4 fruit fly cellular contexts compared by ENCODE assay signal in the genomic region with DNA sequence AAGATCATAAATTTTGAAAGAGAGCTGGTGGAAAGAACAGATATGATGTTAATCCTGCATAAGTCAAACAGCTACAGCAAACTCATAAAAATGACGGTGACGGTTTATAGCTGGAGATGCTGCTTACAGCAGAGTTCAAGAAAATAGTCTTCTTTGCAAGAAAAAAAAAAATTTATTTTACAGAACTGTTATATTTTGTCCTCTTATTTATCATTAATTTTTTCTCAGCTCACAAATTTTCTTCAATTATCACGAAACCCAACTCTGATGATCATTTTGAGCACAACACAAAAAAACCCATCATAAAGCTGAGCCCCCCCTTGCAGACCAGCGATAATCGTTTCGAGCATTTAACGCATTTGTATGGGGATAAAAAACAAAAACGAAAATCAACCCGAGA.
TF ChIP-seq lines count a peak whose summit lies in the region.

No protein-coding gene starts in this region.

- no peak for TF ChIP-seq CTCF in whole organism, embryonic (GFP tag; optimal IDR thresholded peaks at IDR 0.05; lab: Kevin White, UChicago)

TF ChIP-seq in whole organism, embryonic, 481 proteins besides CTCF, POLR2A, EP300 and RAD21 (continues in another document):
- TF ChIP-seq Ptx1 (GFP tag; IDR thresholded peaks at IDR 0.05; lab: Robert Waterston, UW) (peak; percentile 32; the same call in 1 of the 2 replicates), CG2875 (GFP tag; optimal IDR thresholded peaks at IDR 0.05; lab: Kevin White, UChicago) (no peak), klu (GFP tag; IDR thresholded peaks at IDR 0.05; lab: Robert Waterston, UW) (no peak), CG17328 (GFP tag; IDR thresholded peaks at IDR 0.05; lab: Robert Waterston, UW) (peak; percentile 15; the same call in 1 of the 2 replicates), CG30403 (GFP tag; optimal IDR thresholded peaks at IDR 0.05; lab: Kevin White, UChicago) (no peak), Atf6 (GFP tag; IDR thresholded peaks at IDR 0.05; lab: Robert Waterston, UW) (no peak; the same call in 1 of the 2 replicates), zen2 (GFP tag; IDR thresholded peaks at IDR 0.05; lab: Robert Waterston, UW; ENCODE audit: partially characterized antibody) (no peak), unc-4 (GFP tag; IDR thresholded peaks at IDR 0.05; lab: Robert Waterston, UW; ENCODE audit: partially characterized antibody) (no peak), oc (tag; optimal IDR thresholded peaks at IDR 0.05; lab: Kevin White, UChicago) (peak; percentile 14), fd64A (GFP tag; optimal IDR thresholded peaks at IDR 0.05; lab: Kevin White, UChicago) (no peak), dpn (GFP tag; optimal IDR thresholded peaks at IDR 0.05; lab: Kevin White, UChicago) (no peak), CG11093 (GFP tag; IDR thresholded peaks at IDR 0.05; lab: Robert Waterston, UW) (no peak), Dfd (GFP tag; optimal IDR thresholded peaks at IDR 0.05; lab: Kevin White, UChicago) (no peak), HLH3B (GFP tag; IDR thresholded peaks at IDR 0.05; lab: Robert Waterston, UW) (no peak), NfI (GFP tag; optimal IDR thresholded peaks at IDR 0.05; lab: Kevin White, UChicago) (no peak), D19B (GFP tag; optimal IDR thresholded peaks at IDR 0.05; lab: Kevin White, UChicago) (no peak), eve (GFP tag; optimal IDR thresholded peaks at IDR 0.05; lab: Kevin White, UChicago) (peak in 1 of 2 experiments; percentile 73), Camta (GFP tag; optimal IDR thresholded peaks at IDR 0.05; lab: Kevin White, UChicago) (no peak), phol (tag; optimal IDR thresholded peaks at IDR 0.05; lab: Kevin White, UChicago) (peak; percentile 5), ham (GFP tag; IDR thresholded peaks at IDR 0.05; lab: Robert Waterston, UW) (no peak), mam (GFP tag; optimal IDR thresholded peaks at IDR 0.05; lab: Kevin White, UChicago) (no peak)

TF ChIP-seq in whole organism, prepupa, 60 proteins besides CTCF, POLR2A, EP300 and RAD21 (continues in another document):
- TF ChIP-seq Gug (GFP tag; IDR thresholded peaks at IDR 0.05; lab: Robert Waterston, UW) (no peak), CG3919 (GFP tag; optimal IDR thresholded peaks at IDR 0.05; lab: Kevin White, UChicago) (peak; percentile 11), CG1621 (tag; optimal IDR thresholded peaks at IDR 0.05; lab: Kevin White, UChicago) (no peak), CG8632 (GFP tag; optimal IDR thresholded peaks at IDR 0.05; lab: Kevin White, UChicago) (peak; percentile 37), dac (GFP tag; optimal IDR thresholded peaks at IDR 0.05; lab: Kevin White, UChicago) (no peak), Lpt (GFP tag; optimal IDR thresholded peaks at IDR 0.05; lab: Kevin White, UChicago) (no peak), CG15336 (GFP tag; IDR thresholded peaks at IDR 0.05; lab: Robert Waterston, UW) (0 out of 2 replicates have a peak, but pooled peaks have one; percentile 19), CG16779 (tag; optimal IDR thresholded peaks at IDR 0.05; lab: Kevin White, UChicago) (no peak), CG8119 (GFP tag; IDR thresholded peaks at IDR 0.05; lab: Robert Waterston, UW) (no peak), CG34406 (GFP tag; optimal IDR thresholded peaks at IDR 0.05; lab: Kevin White, UChicago) (peak; percentile 38), salr (GFP tag; optimal IDR thresholded peaks at IDR 0.05; lab: Kevin White, UChicago) (no peak), Eip75B (GFP tag; optimal IDR thresholded peaks at IDR 0.05; lab: Kevin White, UChicago) (peak; percentile 19), Ets96B (tag; optimal IDR thresholded peaks at IDR 0.05; lab: Kevin White, UChicago) (no peak), ss (GFP tag; optimal IDR thresholded peaks at IDR 0.05; lab: Kevin White, UChicago) (no peak), CG10669 (GFP tag; optimal IDR thresholded peaks at IDR 0.05; lab: Kevin White, UChicago) (peak; percentile 16), net (GFP tag; optimal IDR thresholded peaks at IDR 0.05; lab: Kevin White, UChicago) (peak; percentile 19), CG6792 (GFP tag; optimal IDR thresholded peaks at IDR 0.05; lab: Kevin White, UChicago) (peak; percentile 36), Met (GFP tag; optimal IDR thresholded peaks at IDR 0.05; lab: Kevin White, UChicago) (peak; percentile 54), fd59A (GFP tag; optimal IDR thresholded peaks at IDR 0.05; lab: Kevin White, UChicago) (no peak), Smox (GFP tag; optimal IDR thresholded peaks at IDR 0.05; lab: Kevin White, UChicago) (peak; percentile 59), CG10631 (GFP tag; optimal IDR thresholded peaks at IDR 0.05; lab: Kevin White, UChicago) (peak; percentile 36), dsx (GFP tag; optimal IDR thresholded peaks at IDR 0.05; lab: Kevin White, UChicago; ENCODE audit: poor library complexity, severe bottlenecking) (no peak)

TF ChIP-seq in whole organism, pupa, 21 proteins besides CTCF, POLR2A, EP300 and RAD21:
- TF ChIP-seq EcR (GFP tag; optimal IDR thresholded peaks at IDR 0.05; lab: Kevin White, UChicago) (no peak), CG9948 (tag; optimal IDR thresholded peaks at IDR 0.05; lab: Kevin White, UChicago) (peak; percentile 8), CG32121 (GFP tag; IDR thresholded peaks at IDR 0.05; lab: Robert Waterston, UW) (no peak), D1 (tag; optimal IDR thresholded peaks at IDR 0.05; lab: Kevin White, UChicago) (no peak), Pif1B (GFP tag; optimal IDR thresholded peaks at IDR 0.05; lab: Kevin White, UChicago) (no peak), CG4496 (GFP tag; IDR thresholded peaks at IDR 0.05; lab: Robert Waterston, UW) (no peak), CG8159 (tag; optimal IDR thresholded peaks at IDR 0.05; lab: Kevin White, UChicago) (peak; percentile 0), CG12605 (GFP tag; IDR thresholded peaks at IDR 0.05; lab: Robert Waterston, UW) (no peak), CG8301 (tag; optimal IDR thresholded peaks at IDR 0.05; lab: Kevin White, UChicago) (no peak), Pif1A (GFP tag; optimal IDR thresholded peaks at IDR 0.05; lab: Kevin White, UChicago) (peak; percentile 36), CG10348 (GFP tag; IDR thresholded peaks at IDR 0.05; lab: Robert Waterston, UW) (no peak), CG17806 (tag; optimal IDR thresholded peaks at IDR 0.05; lab: Kevin White, UChicago) (peak; percentile 6), CG34367 (tag; optimal IDR thresholded peaks at IDR 0.05; lab: Kevin White, UChicago) (no peak), CG14655 (GFP tag; optimal IDR thresholded peaks at IDR 0.05; lab: Kevin White, UChicago) (no peak), gl (tag; optimal IDR thresholded peaks at IDR 0.05; lab: Kevin White, UChicago) (no peak), rn (GFP tag; IDR thresholded peaks at IDR 0.05; lab: Robert Waterston, UW) (no peak), CG15710 (tag; optimal IDR thresholded peaks at IDR 0.05; lab: Kevin White, UChicago) (peak; percentile 5), Ets98B (GFP tag; IDR thresholded peaks at IDR 0.05; lab: Robert Waterston, UW) (no peak), Snoo (tag; optimal IDR thresholded peaks at IDR 0.05; lab: Kevin White, UChicago) (peak; percentile 28)

TF ChIP-seq in whole organism, wandering third instar larva, 38 proteins besides CTCF, POLR2A, EP300 and RAD21 (continues in another document):
- peak; percentile 6 for TF ChIP-seq dmrt93B (GFP tag; optimal IDR thresholded peaks at IDR 0.05; lab: Kevin White, UChicago)
- peak; percentile 24 for TF ChIP-seq woc (GFP tag; optimal IDR thresholded peaks at IDR 0.05; lab: Kevin White, UChicago)
- TF ChIP-seq sv (GFP tag; optimal IDR thresholded peaks at IDR 0.05; lab: Kevin White, UChicago), result no peak
- peak in 1 of 2 experiments; percentile 65 for TF ChIP-seq foxo (GFP tag; optimal IDR thresholded peaks at IDR 0.05; lab: Kevin White, UChicago)
- no peak for TF ChIP-seq jim (GFP tag; optimal IDR thresholded peaks at IDR 0.05; lab: Kevin White, UChicago)
- no peak for TF ChIP-seq Abd-B (GFP tag; optimal IDR thresholded peaks at IDR 0.05; lab: Kevin White, UChicago)
- TF ChIP-seq HLH106 (tag; optimal IDR thresholded peaks at IDR 0.05; lab: Kevin White, UChicago), result peak; percentile 30
- no peak for TF ChIP-seq dsf (GFP tag; optimal IDR thresholded peaks at IDR 0.05; lab: Kevin White, UChicago; ENCODE audit: borderline replicate concordance)
- no peak for TF ChIP-seq Hr78 (GFP tag; optimal IDR thresholded peaks at IDR 0.05; lab: Kevin White, UChicago)
- TF ChIP-seq tai (GFP tag; optimal IDR thresholded peaks at IDR 0.05; lab: Kevin White, UChicago), result peak; percentile 35
- no peak for TF ChIP-seq sage (GFP tag; optimal IDR thresholded peaks at IDR 0.05; lab: Kevin White, UChicago)
- TF ChIP-seq CrebA (GFP tag; optimal IDR thresholded peaks at IDR 0.05; lab: Kevin White, UChicago; ENCODE audit: borderline replicate concordance), result no peak
- peak; percentile 46 for TF ChIP-seq Hnf4 (GFP tag; optimal IDR thresholded peaks at IDR 0.05; lab: Kevin White, UChicago)
- no peak for TF ChIP-seq brk (GFP tag; optimal IDR thresholded peaks at IDR 0.05; lab: Kevin White, UChicago)
- peak; percentile 43 for TF ChIP-seq br (GFP tag; optimal IDR thresholded peaks at IDR 0.05; lab: Kevin White, UChicago)
- TF ChIP-seq Hr83 (GFP tag; optimal IDR thresholded peaks at IDR 0.05; lab: Kevin White, UChicago; ENCODE audit: poor library complexity, severe bottlenecking), result no peak
- peak; percentile 1 for TF ChIP-seq Jra (GFP tag; optimal IDR thresholded peaks at IDR 0.05; lab: Kevin White, UChicago)
- TF ChIP-seq CG32264 (GFP tag; optimal IDR thresholded peaks at IDR 0.05; lab: Kevin White, UChicago), result peak; percentile 35
- no peak for TF ChIP-seq GATAd (GFP tag; optimal IDR thresholded peaks at IDR 0.05; lab: Kevin White, UChicago)
- no peak for TF ChIP-seq Rel (GFP tag; optimal IDR thresholded peaks at IDR 0.05; lab: Kevin White, UChicago)
- no peak for TF ChIP-seq Rel (tag; optimal IDR thresholded peaks at IDR 0.05; lab: Kevin White, UChicago)
- TF ChIP-seq CG9705 (GFP tag; optimal IDR thresholded peaks at IDR 0.05; lab: Kevin White, UChicago), result no peak
- TF ChIP-seq rgr (GFP tag; optimal IDR thresholded peaks at IDR 0.05; lab: Kevin White, UChicago), result peak; percentile 50
- peak; percentile 40 for TF ChIP-seq psq (GFP tag; optimal IDR thresholded peaks at IDR 0.05; lab: Kevin White, UChicago)
- TF ChIP-seq fru (GFP tag; optimal IDR thresholded peaks at IDR 0.05; lab: Kevin White, UChicago), result peak; percentile 62
- no peak for TF ChIP-seq lola (GFP tag; optimal IDR thresholded peaks at IDR 0.05; lab: Kevin White, UChicago)
- TF ChIP-seq N (GFP tag; optimal IDR thresholded peaks at IDR 0.05; lab: Kevin White, UChicago), result no peak
- peak; percentile 46 for TF ChIP-seq Sp1 (GFP tag; optimal IDR thresholded peaks at IDR 0.05; lab: Kevin White, UChicago)
- peak; percentile 43 for TF ChIP-seq ey (GFP tag; optimal IDR thresholded peaks at IDR 0.05; lab: Kevin White, UChicago)
- no peak for TF ChIP-seq Dfd (GFP tag; optimal IDR thresholded peaks at IDR 0.05; lab: Kevin White, UChicago)
- no peak for TF ChIP-seq Vsx2 (GFP tag; optimal IDR thresholded peaks at IDR 0.05; lab: Kevin White, UChicago; ENCODE audit: partially characterized antibody)
- no peak for TF ChIP-seq Dif (GFP tag; optimal IDR thresholded peaks at IDR 0.05; lab: Kevin White, UChicago; ENCODE audit: partially characterized antibody)
